Fruit fly (Drosophila melanogaster): ENCODE data around the gene CG15172.

Gene CG15172

dm6 chr2L:19058916-19059315 is 36.7 kb downstream of the CG15172 start, which contains the start of gene Phlpp (continued):
- TF ChIP-seq Hr3 (GFP tag; optimal IDR thresholded peaks at IDR 0.05): peak; percentile 4
- peak; percentile 29 for TF ChIP-seq nerfin-1 (tag; optimal IDR thresholded peaks at IDR 0.05)
- TF ChIP-seq CG17359 (tag; optimal IDR thresholded peaks at IDR 0.05): peak; percentile 68
- TF ChIP-seq Dbx (GFP tag; IDR thresholded peaks at IDR 0.05): 0 out of 3 replicates have a peak, but pooled peaks have one; percentile 31
- TF ChIP-seq CG3847 (GFP tag; IDR thresholded peaks at IDR 0.05): 0 out of 2 replicates have a peak, but pooled peaks have one; percentile 26
- no peak for TF ChIP-seq CG7963 (GFP tag; IDR thresholded peaks at IDR 0.05; ENCODE audit: partially characterized antibody)
- TF ChIP-seq Bgb (GFP tag; IDR thresholded peaks at IDR 0.05; ENCODE audit: partially characterized antibody): no peak
- TF ChIP-seq nmo (GFP tag; optimal IDR thresholded peaks at IDR 0.05): peak; percentile 22
- peak; percentile 19; the same call in 1 of the 2 replicates for TF ChIP-seq lmd (GFP tag; IDR thresholded peaks at IDR 0.05)
- TF ChIP-seq pho (GFP tag; optimal IDR thresholded peaks at IDR 0.05): no peak
- peak; percentile 30 for TF ChIP-seq tin (GFP tag; optimal IDR thresholded peaks at IDR 0.05)
- TF ChIP-seq NC2β (GFP tag; optimal IDR thresholded peaks at IDR 0.05): no peak
- peak; percentile 18 for TF ChIP-seq Elba2 (GFP tag; optimal IDR thresholded peaks at IDR 0.05)
- peak; percentile 60 for TF ChIP-seq CG15696 (tag; optimal IDR thresholded peaks at IDR 0.05)
- TF ChIP-seq Hr51 (GFP tag; optimal IDR thresholded peaks at IDR 0.05): peak; percentile 13 to 69
- TF ChIP-seq Trl (optimal IDR thresholded peaks at IDR 0.05): no peak
- TF ChIP-seq Trl (GFP tag; optimal IDR thresholded peaks at IDR 0.05): peak; percentile 32
- TF ChIP-seq CG9215 (GFP tag; IDR thresholded peaks at IDR 0.05): peak; percentile 28; the same call in 1 of the 2 replicates
- no peak for TF ChIP-seq prd (optimal IDR thresholded peaks at IDR 0.05)
- peak; percentile 82 for TF ChIP-seq prd (GFP tag; IDR thresholded peaks at IDR 0.05)
- TF ChIP-seq mam (GFP tag; optimal IDR thresholded peaks at IDR 0.05): peak; percentile 20
- TF ChIP-seq CG6854 (GFP tag; optimal IDR thresholded peaks at IDR 0.05): no peak
- peak; percentile 83 for TF ChIP-seq CG10979 (tag; optimal IDR thresholded peaks at IDR 0.05)
- no peak for TF ChIP-seq psq (GFP tag; optimal IDR thresholded peaks at IDR 0.05)
- TF ChIP-seq Fer3 (tag; optimal IDR thresholded peaks at IDR 0.05): peak; percentile 55
- peak; percentile 59 for TF ChIP-seq Rx (GFP tag; IDR thresholded peaks at IDR 0.05)
- no peak for TF ChIP-seq fu2 (GFP tag; optimal IDR thresholded peaks at IDR 0.05)
- peak; percentile 60 for TF ChIP-seq CG8388 (GFP tag; optimal IDR thresholded peaks at IDR 0.05)
- no peak for TF ChIP-seq CG4282 (GFP tag; optimal IDR thresholded peaks at IDR 0.05)
- TF ChIP-seq CG7271 (tag; optimal IDR thresholded peaks at IDR 0.05): no peak
- peak; percentile 8 for TF ChIP-seq gcm (GFP tag; optimal IDR thresholded peaks at IDR 0.05)
- TF ChIP-seq CG16813 (GFP tag; IDR thresholded peaks at IDR 0.05; ENCODE audit: partially characterized antibody): no peak
- TF ChIP-seq CG34422 (GFP tag; IDR thresholded peaks at IDR 0.05): peak; percentile 70; the same call in 1 of the 3 replicates
- TF ChIP-seq HHEX (GFP tag; optimal IDR thresholded peaks at IDR 0.05): peak; percentile 8
- peak; percentile 24 for TF ChIP-seq NC2α (GFP tag; optimal IDR thresholded peaks at IDR 0.05)
- TF ChIP-seq H2.0 (GFP tag; IDR thresholded peaks at IDR 0.05): peak; percentile 54; the same call in 1 of the 2 replicates
- TF ChIP-seq ara (GFP tag; IDR thresholded peaks at IDR 0.05): peak; percentile 75; the same call in 1 of the 2 replicates
- TF ChIP-seq unpg (GFP tag; optimal IDR thresholded peaks at IDR 0.05): peak; percentile 31
- TF ChIP-seq ssp (GFP tag; IDR thresholded peaks at IDR 0.05): peak; percentile 45
- 0 out of 2 replicates have a peak, but pooled peaks have one; percentile 39 for TF ChIP-seq stc (GFP tag; IDR thresholded peaks at IDR 0.05)
- peak; percentile 25 for TF ChIP-seq CG7556 (GFP tag; optimal IDR thresholded peaks at IDR 0.05)
- TF ChIP-seq CG12155 (GFP tag; optimal IDR thresholded peaks at IDR 0.05): no peak
- no peak for TF ChIP-seq D (optimal IDR thresholded peaks at IDR 0.05)
- TF ChIP-seq D (GFP tag; optimal IDR thresholded peaks at IDR 0.05): peak; percentile 41
- TF ChIP-seq CG12391 (tag; optimal IDR thresholded peaks at IDR 0.05): peak; percentile 41
- peak; percentile 57; the same call in 1 of the 3 replicates for TF ChIP-seq z (GFP tag; IDR thresholded peaks at IDR 0.05)
- TF ChIP-seq CG4730 (GFP tag; IDR thresholded peaks at IDR 0.05): peak; percentile 47; the same call in 1 of the 2 replicates
- peak; percentile 66 for TF ChIP-seq row (GFP tag; IDR thresholded peaks at IDR 0.05)
- TF ChIP-seq ato (GFP tag; IDR thresholded peaks at IDR 0.05; ENCODE audit: partially characterized antibody): no peak
- TF ChIP-seq odd (GFP tag; optimal IDR thresholded peaks at IDR 0.05): no peak
- TF ChIP-seq slp2 (GFP tag; optimal IDR thresholded peaks at IDR 0.05): peak; percentile 4
